Fruit fly (Drosophila melanogaster) whole organism, adult: ENCODE results near the gene CG1986.

ENCODE experiments used
- CG11617 ChIP-seq: fragments of 200-800 bp; sonication (Bioruptor generic); optimal IDR thresholded peaks from 2 replicates; lab custom pipeline; 2017; ENCODE audit warnings: mild to moderate bottlenecking, missing biosample characterization, missing genetic modification reagents, missing genetic modification characterization
- CG12768 ChIP-seq: fragments of 200-800 bp; sonication (Bioruptor generic); optimal IDR thresholded peaks from 2 replicates; lab custom pipeline; 2017; ENCODE audit warnings: missing biosample characterization, missing genetic modification characterization, mild to moderate bottlenecking, moderate library complexity, missing genetic modification reagents
- CG14711 ChIP-seq: fragments of 200-800 bp; sonication (Bioruptor generic); optimal IDR thresholded peaks from 2 replicates; lab custom pipeline; 2018; ENCODE audit warnings: missing biosample characterization, mild to moderate bottlenecking, missing genetic modification characterization, moderate library complexity
- CG1620 ChIP-seq: fragments of 200-800 bp; sonication (Bioruptor generic); optimal IDR thresholded peaks from 2 replicates; lab custom pipeline; 2016; ENCODE audit warnings: missing biosample characterization, missing genetic modification characterization
- CG33017 ChIP-seq: fragments of 200-800 bp; sonication (Bioruptor generic); optimal IDR thresholded peaks from 2 replicates; lab custom pipeline; 2018; ENCODE audit warnings: missing biosample characterization, mild to moderate bottlenecking, missing genetic modification characterization, moderate library complexity
- CG5204 ChIP-seq: fragments of 200-800 bp; sonication (Bioruptor generic); optimal IDR thresholded peaks from 2 replicates; lab custom pipeline; 2016; ENCODE audit warnings: missing biosample characterization, missing genetic modification characterization
- CG7045 ChIP-seq: fragments of 200-800 bp; sonication (Bioruptor generic); optimal IDR thresholded peaks from 2 replicates; lab custom pipeline; 2017; ENCODE audit warnings: missing biosample characterization, mild to moderate bottlenecking, missing genetic modification characterization
- CG7101 ChIP-seq: fragments of 200-800 bp; sonication (Bioruptor generic); optimal IDR thresholded peaks from 2 replicates; lab custom pipeline; 2018; ENCODE audit warnings: missing biosample characterization, mild to moderate bottlenecking, missing genetic modification characterization, moderate library complexity
- Clk ChIP-seq: fragments of 200-800 bp; sonication (Bioruptor generic); optimal IDR thresholded peaks from 2 replicates; lab custom pipeline; 2017; ENCODE audit warnings: missing biosample characterization, missing genetic modification characterization
- Crg-1 ChIP-seq: fragments of 200-800 bp; sonication (Bioruptor generic); optimal IDR thresholded peaks from 2 replicates; lab custom pipeline; 2016; ENCODE audit warnings: missing biosample characterization, missing genetic modification characterization
- Hr96 ChIP-seq: fragments of 200-800 bp; sonication (Bioruptor generic); optimal IDR thresholded peaks from 2 replicates; lab custom pipeline; 2016; ENCODE audit warnings: missing biosample characterization, missing genetic modification characterization
- Mnt ChIP-seq: fragments of 200-800 bp; sonication (Bioruptor generic); optimal IDR thresholded peaks from 2 replicates; lab custom pipeline; 2016; ENCODE audit warnings: missing biosample characterization, mild to moderate bottlenecking, missing genetic modification characterization
- bab1 ChIP-seq: fragments of 200-800 bp; sonication (Bioruptor generic); optimal IDR thresholded peaks from 3 replicates; lab custom pipeline; 2019; ENCODE audit warnings: missing biosample characterization, mild to moderate bottlenecking, missing genetic modification characterization, moderate library complexity
- cic ChIP-seq: fragments of 200-800 bp; sonication (Bioruptor generic); optimal IDR thresholded peaks from 2 replicates; lab custom pipeline; 2017; ENCODE audit warnings: missing biosample characterization, mild to moderate bottlenecking, missing genetic modification characterization, moderate library complexity
- cnc ChIP-seq, 2 experiments: fragments of >200 bp; optimal IDR thresholded peaks; 2 replicates each; lab custom pipeline; 2017
- kay ChIP-seq: fragments of 200-800 bp; sonication (Bioruptor generic); peaks from one replicate; lab custom pipeline; 2016; ENCODE audit warnings: missing biosample characterization, missing genetic modification characterization, borderline replicate concordance
- ovo ChIP-seq: fragments of 200-800 bp; sonication (Bioruptor generic); optimal IDR thresholded peaks from 2 replicates; lab custom pipeline; 2016; ENCODE audit warnings: missing biosample characterization, missing genetic modification characterization
- pad ChIP-seq: fragments of 200-800 bp; sonication (Bioruptor generic); optimal IDR thresholded peaks from 3 replicates; lab custom pipeline; 2017; ENCODE audit warnings: missing biosample characterization, missing genetic modification characterization, mild to moderate bottlenecking, moderate library complexity, missing genetic modification reagents
- tj ChIP-seq: fragments of 200-800 bp; sonication (Bioruptor generic); optimal IDR thresholded peaks from 3 replicates; lab custom pipeline; 2017; ENCODE audit warnings: missing biosample characterization, mild to moderate bottlenecking, missing genetic modification characterization, moderate library complexity
- toe ChIP-seq: fragments of 200-800 bp; sonication (Bioruptor generic); optimal IDR thresholded peaks from 2 replicates; lab custom pipeline; 2016; ENCODE audit warnings: missing biosample characterization, missing genetic modification characterization

CG1986 gene

dm6 chrX:9877240-9877639 lies 33.7 kb downstream of the CG1986 start:
- TF ChIP-seq CG33017 (tag; lab: Kevin White, UChicago) (no peak), toe (GFP tag; lab: Kevin White, UChicago) (no peak), ovo (GFP tag; lab: Kevin White, UChicago) (no peak), Hr96 (GFP tag; lab: Kevin White, UChicago) (no peak), cnc (optimal IDR thresholded peaks at IDR 0.05; lab: Kevin White, UChicago) (no peak), CG11617 (GFP tag; lab: Kevin White, UChicago) (no peak), tj (GFP tag; lab: Kevin White, UChicago) (no peak), pad (GFP tag; lab: Kevin White, UChicago) (no peak), bab1 (GFP tag; lab: Kevin White, UChicago) (no peak), Clk (GFP tag; lab: Kevin White, UChicago) (no peak), CG12768 (GFP tag; lab: Kevin White, UChicago) (no peak), Mnt (GFP tag; lab: Kevin White, UChicago) (no peak), cic (GFP tag; lab: Kevin White, UChicago) (no peak), CG7045 (GFP tag; lab: Kevin White, UChicago) (no peak)

dm6 chrX:9875948-9876853 lies 34.7 kb downstream of the CG1986 start, which contains the start of gene CG15247:
Gene CG15247 (minus strand): TSS chrX:9876672.
- peak; percentile 12 for TF ChIP-seq CG14711
- peak; percentile 37 for TF ChIP-seq CG7101 (tag; lab: Kevin White, UChicago)
- TF ChIP-seq Crg-1 (GFP tag; lab: Kevin White, UChicago) = no peak
- TF ChIP-seq CG7045 (GFP tag; lab: Kevin White, UChicago) = no peak

- TF ChIP-seq ovo (GFP tag; lab: Kevin White, UChicago) (no peak), Mnt (GFP tag; lab: Kevin White, UChicago) (peak; percentile 53)
These were observed 37.0 kb downstream of the CG1986 start, which contains the start of gene CG32695 for dm6 chrX:9873917-9874316. Gene CG32695 (minus strand): TSS chrX:9874057.

dm6 chrX:9871632-9872031 lies 39.3 kb downstream of the CG1986 start, which contains the start of gene CG45061:
Gene CG45061 (minus strand): TSS chrX:9871702.
- TF ChIP-seq CG12768 (GFP tag; lab: Kevin White, UChicago) (no peak), Mnt (GFP tag; lab: Kevin White, UChicago) (peak; percentile 30), CG14711 (no peak), CG11617 (GFP tag; lab: Kevin White, UChicago) (no peak), tj (GFP tag; lab: Kevin White, UChicago) (no peak), kay (no peak), cic (GFP tag; lab: Kevin White, UChicago) (peak; percentile 9), CG7101 (tag; lab: Kevin White, UChicago) (peak; percentile 45), pad (GFP tag; lab: Kevin White, UChicago) (no peak)

- TF ChIP-seq kay (no peak), cic (GFP tag; lab: Kevin White, UChicago) (peak; percentile 91), CG11617 (GFP tag; lab: Kevin White, UChicago) (no peak), CG33017 (tag; lab: Kevin White, UChicago) (no peak), Hr96 (GFP tag; lab: Kevin White, UChicago) (no peak), bab1 (GFP tag; lab: Kevin White, UChicago) (no peak), CG12768 (GFP tag; lab: Kevin White, UChicago) (no peak), CG1620 (GFP tag; lab: Kevin White, UChicago) (no peak), pad (GFP tag; lab: Kevin White, UChicago) (peak; percentile 45), Crg-1 (GFP tag; lab: Kevin White, UChicago) (no peak), cnc (optimal IDR thresholded peaks at IDR 0.05; lab: Kevin White, UChicago) (no peak), CG7101 (tag; lab: Kevin White, UChicago) (no peak), CG14711 (no peak), Clk (GFP tag; lab: Kevin White, UChicago) (no peak), toe (GFP tag; lab: Kevin White, UChicago) (no peak), CG7045 (GFP tag; lab: Kevin White, UChicago) (no peak), CG5204 (GFP tag; lab: Kevin White, UChicago) (no peak), ovo (GFP tag; lab: Kevin White, UChicago) (peak; percentile 86), tj (GFP tag; lab: Kevin White, UChicago) (no peak), Mnt (GFP tag; lab: Kevin White, UChicago) (peak; percentile 8)
These were observed 42.2 kb downstream of the CG1986 start, which contains the start of gene CG45060 for dm6 chrX:9868510-9869248. Gene CG45060 (minus strand): TSS chrX:9868568.

DNA sequence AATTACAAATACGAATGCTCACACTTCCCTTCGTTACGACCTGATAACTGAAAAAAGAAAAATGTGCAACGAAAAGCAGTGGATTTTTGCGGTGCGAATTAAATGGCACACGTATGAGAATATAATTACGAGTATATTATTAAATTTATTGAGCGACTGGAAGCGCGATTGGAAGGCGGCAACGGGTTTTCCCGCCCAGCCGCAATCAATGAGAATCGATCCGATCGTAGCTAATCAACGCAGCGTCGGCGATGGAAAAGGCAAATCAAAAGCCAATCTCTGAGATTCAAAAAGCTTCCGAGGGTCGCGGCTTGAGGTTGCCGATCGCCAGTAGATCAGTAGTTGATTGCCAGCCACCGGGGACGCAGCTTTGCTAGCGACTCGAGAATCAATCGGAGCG lies 46.0 kb downstream of the CG1986 start, which contains the start of gene Ser7:
Gene Ser7, plus strand, starts transcription at position 352 of the 400 bp plus-strand sequence.
- TF ChIP-seq tj (GFP tag; lab: Kevin White, UChicago) = no peak
- no peak for TF ChIP-seq CG1620 (GFP tag; lab: Kevin White, UChicago)
- no peak for TF ChIP-seq Clk (GFP tag; lab: Kevin White, UChicago)
- no peak for TF ChIP-seq cnc (optimal IDR thresholded peaks at IDR 0.05; lab: Kevin White, UChicago)
- TF ChIP-seq CG14711 = no peak
- peak; percentile 70 for TF ChIP-seq cic (GFP tag; lab: Kevin White, UChicago)
- TF ChIP-seq CG7045 (GFP tag; lab: Kevin White, UChicago) = no peak
- TF ChIP-seq ovo (GFP tag; lab: Kevin White, UChicago) = no peak
- TF ChIP-seq CG5204 (GFP tag; lab: Kevin White, UChicago) = no peak
- TF ChIP-seq toe (GFP tag; lab: Kevin White, UChicago) = no peak
- no peak for TF ChIP-seq bab1 (GFP tag; lab: Kevin White, UChicago)
- no peak for TF ChIP-seq Mnt (GFP tag; lab: Kevin White, UChicago)
- TF ChIP-seq kay = peak; percentile 71
- no peak for TF ChIP-seq CG33017 (tag; lab: Kevin White, UChicago)
- no peak for TF ChIP-seq CG12768 (GFP tag; lab: Kevin White, UChicago)
